Worm (Caenorhabditis elegans): ENCODE results near the gene rps-27.

The rps-27 gene

ce11 chrV:122249-122648 is 18.4 kb upstream of the rps-27 start:
- TF ChIP-seq him-1 (tag; optimal IDR thresholded peaks at IDR 0.05) (no peak), W03F9.2 (tag; optimal IDR thresholded peaks at IDR 0.05) (no peak), dao-5 (tag; optimal IDR thresholded peaks at IDR 0.05) (no peak)

- TF ChIP-seq dao-5 (tag; optimal IDR thresholded peaks at IDR 0.05) (no peak), W03F9.2 (tag; optimal IDR thresholded peaks at IDR 0.05) (no peak), him-1 (tag; optimal IDR thresholded peaks at IDR 0.05) (no peak)
Observed at ce11 chrV:117312-117711, 13.4 kb upstream of the rps-27 start.

- no peak for TF ChIP-seq him-1 (tag; optimal IDR thresholded peaks at IDR 0.05)
- TF ChIP-seq dao-5 (tag; optimal IDR thresholded peaks at IDR 0.05), result no peak
- no peak for TF ChIP-seq W03F9.2 (tag; optimal IDR thresholded peaks at IDR 0.05)
Observed at ce11 chrV:116243-116642, 12.4 kb upstream of the rps-27 start.

ce11 chrV:104474-104873 is 597 bp upstream of the rps-27 start, which contains the start of gene picd-1:
picd-1 (plus strand) TSS chrV:104825.
- peak; percentile 96 for TF ChIP-seq W03F9.2 (tag; optimal IDR thresholded peaks at IDR 0.05)
- TF ChIP-seq dao-5 (tag; optimal IDR thresholded peaks at IDR 0.05), result no peak
- TF ChIP-seq him-1 (tag; optimal IDR thresholded peaks at IDR 0.05), result no peak

ce11 chrV:103043-103702 is 704 bp downstream of the rps-27 start:
- TF ChIP-seq him-1 (tag; optimal IDR thresholded peaks at IDR 0.05), result no peak
- no peak for TF ChIP-seq W03F9.2 (tag; optimal IDR thresholded peaks at IDR 0.05)
- no peak for TF ChIP-seq dao-5 (tag; optimal IDR thresholded peaks at IDR 0.05)

ce11 chrV:102165-102564 is 1.7 kb downstream of the rps-27 start:
- TF ChIP-seq him-1 (tag; optimal IDR thresholded peaks at IDR 0.05) (no peak), dao-5 (tag; optimal IDR thresholded peaks at IDR 0.05) (no peak), W03F9.2 (tag; optimal IDR thresholded peaks at IDR 0.05) (no peak)

- no peak for TF ChIP-seq dao-5 (tag; optimal IDR thresholded peaks at IDR 0.05)
- TF ChIP-seq W03F9.2 (tag; optimal IDR thresholded peaks at IDR 0.05), result no peak
Observed at ce11 chrV:83732-84131, 20.1 kb downstream of the rps-27 start, which contains the start of gene daam-1. daam-1 (minus strand) TSS chrV:83832.

ce11 chrV:68112-68511 is 35.8 kb downstream of the rps-27 start:
- no peak for TF ChIP-seq him-1 (tag; optimal IDR thresholded peaks at IDR 0.05)

- no peak for TF ChIP-seq W03F9.2 (tag; optimal IDR thresholded peaks at IDR 0.05)
- TF ChIP-seq him-1 (tag; optimal IDR thresholded peaks at IDR 0.05), result no peak
- no peak for TF ChIP-seq dao-5 (tag; optimal IDR thresholded peaks at IDR 0.05)
Observed at ce11 chrV:66506-66905, 37.4 kb downstream of the rps-27 start.

- TF ChIP-seq him-1 (tag; optimal IDR thresholded peaks at IDR 0.05) (no peak), dao-5 (tag; optimal IDR thresholded peaks at IDR 0.05) (no peak), W03F9.2 (tag; optimal IDR thresholded peaks at IDR 0.05) (no peak)
Observed at ce11 chrV:63887-64286, 40.0 kb downstream of the rps-27 start.

- TF ChIP-seq him-1 (tag; optimal IDR thresholded peaks at IDR 0.05), result no peak
- no peak for TF ChIP-seq W03F9.2 (tag; optimal IDR thresholded peaks at IDR 0.05)
- no peak for TF ChIP-seq dao-5 (tag; optimal IDR thresholded peaks at IDR 0.05)
Observed at ce11 chrV:58971-59370, 44.9 kb downstream of the rps-27 start, which contains the start of gene cyp-29A3. cyp-29A3 (plus strand) TSS chrV:59239.

- TF ChIP-seq him-1 (tag; optimal IDR thresholded peaks at IDR 0.05) (no peak), W03F9.2 (tag; optimal IDR thresholded peaks at IDR 0.05) (no peak), dao-5 (tag; optimal IDR thresholded peaks at IDR 0.05) (no peak)
Observed at ce11 chrV:55946-56345, 47.9 kb downstream of the rps-27 start, which contains the start of gene srt-52. srt-52 (minus strand) TSS chrV:56046.

Measured in whole organism, L4/young adult.